Worm (Caenorhabditis elegans) whole organism, L4 larva: ENCODE measurements around the gene ZK470.2.
A peak's percentile ranks its signal among the peaks of the same experiment; 100 is the strongest.

Source experiments
- D1046.2 ChIP-seq: fragments of 200-800 bp; sonication (Bioruptor generic); IDR thresholded peaks from 2 replicates; pipeline ENCODE4 v1.3.6; 2022; ENCODE audit warnings: missing genetic modification characterization, missing compliant biosample characterization
- F26F4.8 ChIP-seq: fragments of 200-800 bp; sonication (Bioruptor generic); conservative IDR thresholded peaks from 2 replicates; pipeline ENCODE4 v1.3.6; 2022; ENCODE audit warnings: missing genetic modification characterization, missing compliant biosample characterization
- F37D6.2 ChIP-seq: sonication (generic microtip); optimal IDR thresholded peaks from 2 replicates; lab custom pipeline; 2016; ENCODE audit warnings: mild to moderate bottlenecking, missing genetic modification characterization, missing compliant biosample characterization
- T20F7.1 ChIP-seq: fragments of 200-800 bp; sonication (Bioruptor generic); optimal IDR thresholded peaks from 2 replicates; lab custom pipeline; 2018; ENCODE audit warnings: mild to moderate bottlenecking, missing genetic modification characterization, missing compliant biosample characterization
- Y5F2A.4 ChIP-seq: fragments of 200-800 bp; sonication (Bioruptor generic); optimal IDR thresholded peaks from 2 replicates; lab custom pipeline; 2018; ENCODE audit warnings: mild to moderate bottlenecking, missing genetic modification characterization, missing compliant biosample characterization
- Y75B8A.6 ChIP-seq: fragments of 200-800 bp; sonication (Bioruptor generic); IDR thresholded peaks from 2 replicates; pipeline ENCODE4 v1.3.6; 2022; ENCODE audit warnings: missing genetic modification reagents, missing genetic modification characterization, missing compliant biosample characterization
- ZK337.2 ChIP-seq: fragments of 200-800 bp; sonication (Bioruptor generic); IDR thresholded peaks from 2 replicates; pipeline ENCODE4 v1.3.6; 2022; ENCODE audit warnings: missing genetic modification reagents, missing genetic modification characterization, missing compliant biosample characterization
- aha-1 ChIP-seq: fragments of 150-350 bp; peaks from one replicate; lab custom pipeline; 2014; ENCODE audit warnings: missing biosample characterization, missing genetic modification characterization
- aly-2 ChIP-seq: sonication (generic microtip); optimal IDR thresholded peaks from 2 replicates; lab custom pipeline; 2018; ENCODE audit warnings: missing biosample characterization, missing genetic modification characterization
- arid-1 ChIP-seq: fragments of 200-800 bp; sonication (Bioruptor generic); conservative IDR thresholded peaks from 2 replicates; pipeline ENCODE4 v1.3.6; 2022; ENCODE audit warnings: missing genetic modification reagents, missing genetic modification characterization, missing compliant biosample characterization
- ceh-62 ChIP-seq: sonication (generic microtip); optimal IDR thresholded peaks from 2 replicates; lab custom pipeline; 2017; ENCODE audit warnings: missing biosample characterization, missing genetic modification characterization
- ceh-82 ChIP-seq: sonication (generic microtip); optimal IDR thresholded peaks from 2 replicates; lab custom pipeline; 2017; ENCODE audit warnings: missing biosample characterization, missing genetic modification characterization
- ctbp-1 ChIP-seq: fragments of 200-800 bp; sonication (Bioruptor generic); IDR thresholded peaks from 2 replicates; pipeline ENCODE4 v1.3.6; 2022; ENCODE audit warnings: missing genetic modification reagents, missing genetic modification characterization, missing compliant biosample characterization
- daf-12 ChIP-seq: fragments of 150-350 bp; optimal IDR thresholded peaks from 2 replicates; lab custom pipeline; 2014; ENCODE audit warnings: missing biosample characterization, missing genetic modification reagents, missing genetic modification characterization
- daf-16 ChIP-seq, 3 experiments: sonication (generic microtip); optimal IDR thresholded peaks; 2 replicates each; lab custom pipeline; 2016 to 2017; ENCODE audit warnings: missing genetic modification characterization in 3 of 3, missing genetic modification reagents in 3 of 3, mild to moderate bottlenecking in 2 of 3, missing compliant biosample characterization in 2 of 3, missing biosample characterization in 1 of 3, moderate library complexity in 1 of 3
- daf-8 ChIP-seq: fragments of 200-800 bp; sonication (Bioruptor generic); IDR thresholded peaks from 2 replicates; pipeline ENCODE4 v1.3.6; 2022; ENCODE audit warnings: missing genetic modification characterization, missing compliant biosample characterization
- dmd-9 ChIP-seq: fragments of 200-800 bp; sonication (Bioruptor generic); IDR thresholded peaks from 2 replicates; pipeline ENCODE4 v1.3.6; 2022; ENCODE audit warnings: missing genetic modification reagents, missing genetic modification characterization, missing compliant biosample characterization
- duxl-1 ChIP-seq: sonication (generic microtip); optimal IDR thresholded peaks from 2 replicates; lab custom pipeline; 2016; ENCODE audit warnings: mild to moderate bottlenecking, missing genetic modification characterization, moderate library complexity, missing compliant biosample characterization; ENCODE audit not compliant: poor library complexity
- egl-27 ChIP-seq: sonication (generic microtip); optimal IDR thresholded peaks from 3 replicates; lab custom pipeline; 2017; ENCODE audit warnings: missing biosample characterization, missing genetic modification reagents, missing genetic modification characterization
- egl-43 ChIP-seq: fragments of 200-800 bp; sonication (Bioruptor generic); IDR thresholded peaks from 2 replicates; pipeline ENCODE4 v1.3.6; 2022; ENCODE audit warnings: missing genetic modification reagents, missing genetic modification characterization, missing compliant biosample characterization
- gei-8 ChIP-seq: fragments of 200-800 bp; sonication (Bioruptor generic); optimal IDR thresholded peaks from 2 replicates; lab custom pipeline; 2018; ENCODE audit warnings: mild to moderate bottlenecking, missing genetic modification characterization, missing compliant biosample characterization
- hif-1 ChIP-seq, 2 experiments: sonication (generic microtip); optimal IDR thresholded peaks; 2 replicates each; lab custom pipeline; 2016 to 2017; ENCODE audit warnings: missing compliant biosample characterization in 2 of 2, missing genetic modification characterization in 2 of 2, missing genetic modification reagents in 2 of 2, missing genotype in 2 of 2, mild to moderate bottlenecking in 1 of 2
- hlh-11 ChIP-seq: fragments of 200-800 bp; sonication (Bioruptor generic); optimal IDR thresholded peaks from 2 replicates; lab custom pipeline; 2018; ENCODE audit warnings: mild to moderate bottlenecking, missing genetic modification characterization, missing compliant biosample characterization
- hlh-30 ChIP-seq: sonication (generic microtip); optimal IDR thresholded peaks from 2 replicates; lab custom pipeline; 2017; ENCODE audit warnings: antibody characterized with exemption, mild to moderate bottlenecking, missing genetic modification characterization, missing compliant biosample characterization; ENCODE audit not compliant: insufficient read depth
- jun-1 ChIP-seq: fragments of 150-350 bp; optimal IDR thresholded peaks from 2 replicates; lab custom pipeline; 2014; ENCODE audit warnings: missing biosample characterization, missing genetic modification reagents, missing genetic modification characterization
- lin-1 ChIP-seq: fragments of 200-800 bp; sonication (Bioruptor generic); IDR thresholded peaks from 2 replicates; pipeline ENCODE4 v1.3.6; 2022; ENCODE audit warnings: missing genetic modification reagents, missing genetic modification characterization, missing compliant biosample characterization
- lin-13 ChIP-seq: fragments of 150-350 bp; optimal IDR thresholded peaks from 2 replicates; lab custom pipeline; 2014; ENCODE audit warnings: missing biosample characterization, missing genetic modification reagents, missing genetic modification characterization
- lin-15B ChIP-seq: fragments of 150-350 bp; sonication (generic microtip); optimal IDR thresholded peaks from 3 replicates; lab custom pipeline; 2014; ENCODE audit warnings: missing biosample characterization, missing genetic modification characterization
- lsy-2 ChIP-seq, 2 experiments: fragments of 150-350 bp in 1 of 2; sonication (generic microtip) in 1 of 2; optimal IDR thresholded peaks; 2 replicates each; lab custom pipeline; 2014 to 2017; ENCODE audit warnings: missing biosample characterization in 2 of 2, missing genetic modification characterization in 2 of 2
- madf-9 ChIP-seq: fragments of 200-800 bp; sonication (Bioruptor generic); conservative IDR thresholded peaks from 2 replicates; pipeline ENCODE4 v1.3.6; 2022; ENCODE audit warnings: missing genetic modification reagents, missing genetic modification characterization, missing compliant biosample characterization
- mdl-1 ChIP-seq, 2 experiments: fragments of 150-350 bp in 1 of 2; sonication (generic microtip) in 1 of 2; optimal IDR thresholded peaks; 2 replicates each; lab custom pipeline; 2014 to 2017; ENCODE audit warnings: missing biosample characterization in 2 of 2, missing genetic modification characterization in 2 of 2
- mxl-2 ChIP-seq: fragments of 200-800 bp; sonication (Bioruptor generic); conservative IDR thresholded peaks from 2 replicates; pipeline ENCODE4 v1.3.6; 2022; ENCODE audit warnings: missing genetic modification reagents, missing genetic modification characterization, missing compliant biosample characterization
- mxl-3 ChIP-seq: fragments of 200-800 bp; sonication (Bioruptor generic); optimal IDR thresholded peaks from 2 replicates; lab custom pipeline; 2018; ENCODE audit warnings: mild to moderate bottlenecking, missing genetic modification characterization, missing compliant biosample characterization
- nhr-102 ChIP-seq: sonication (generic microtip); optimal IDR thresholded peaks from 2 replicates; lab custom pipeline; 2016; ENCODE audit warnings: mild to moderate bottlenecking, missing genetic modification characterization, moderate library complexity, missing compliant biosample characterization
- nhr-111 ChIP-seq: fragments of 200-800 bp; sonication (Bioruptor generic); optimal IDR thresholded peaks from 2 replicates; lab custom pipeline; 2018; ENCODE audit warnings: mild to moderate bottlenecking, missing genetic modification characterization, missing compliant biosample characterization
- nhr-25 ChIP-seq: sonication (generic microtip); optimal IDR thresholded peaks from 2 replicates; lab custom pipeline; 2017; ENCODE audit warnings: missing genetic modification characterization, mild to moderate bottlenecking, missing compliant biosample characterization, antibody characterized with exemption, moderate library complexity, borderline replicate concordance; ENCODE audit not compliant: insufficient read depth
- nhr-28 ChIP-seq: fragments of 150-350 bp; optimal IDR thresholded peaks from 2 replicates; lab custom pipeline; 2014; ENCODE audit warnings: missing biosample characterization, missing genetic modification characterization
- nhr-41 ChIP-seq: fragments of 200-800 bp; sonication (Bioruptor generic); IDR thresholded peaks from 2 replicates; pipeline ENCODE4 v1.3.6; 2022; ENCODE audit warnings: missing genetic modification reagents, missing genetic modification characterization, missing compliant biosample characterization
- nhr-6 ChIP-seq: fragments of 150-350 bp; optimal IDR thresholded peaks from 2 replicates; lab custom pipeline; 2014; ENCODE audit warnings: missing biosample characterization, missing genetic modification characterization
- pha-4 ChIP-seq, 2 experiments: fragments of 150-350 bp in 1 of 2; fragments of 200-800 bp in 1 of 2; sonication (Bioruptor generic) in 1 of 2; IDR thresholded peaks in 1 of 2; optimal IDR thresholded peaks in 1 of 2; 2 replicates each; pipeline versions ENCODE4 v1.3.6 to Lab custom; 2014 to 2022; ENCODE audit warnings: missing genetic modification characterization in 2 of 2, missing genetic modification reagents in 2 of 2, missing biosample characterization in 1 of 2, missing compliant biosample characterization in 1 of 2
- php-3 ChIP-seq: fragments of 200-800 bp; sonication (Bioruptor generic); IDR thresholded peaks from 2 replicates; pipeline ENCODE4 v1.3.6; 2022; ENCODE audit warnings: missing genetic modification reagents, missing genetic modification characterization, missing compliant biosample characterization
- set-16 ChIP-seq: fragments of 200-800 bp; sonication (Bioruptor generic); IDR thresholded peaks from 2 replicates; pipeline ENCODE4 v1.3.6; 2022; ENCODE audit warnings: missing genetic modification reagents, missing genetic modification characterization, missing compliant biosample characterization
- skn-1 ChIP-seq: fragments of 150-350 bp; optimal IDR thresholded peaks from 2 replicates; lab custom pipeline; 2014; ENCODE audit warnings: missing biosample characterization, missing genetic modification characterization
- snpc-4 ChIP-seq: fragments of 150-350 bp; optimal IDR thresholded peaks from 2 replicates; lab custom pipeline; 2014; ENCODE audit warnings: missing biosample characterization, missing genetic modification characterization
- unc-62 ChIP-seq, 3 experiments: fragments of 150-350 bp in 1 of 3; sonication (generic microtip); optimal IDR thresholded peaks in 2 of 3; peaks in 1 of 3; 1 replicate in 1 of 3; 2 replicates in 2 of 3; lab custom pipeline; 2014 to 2017; ENCODE audit warnings: missing biosample characterization in 3 of 3, missing genetic modification characterization in 3 of 3, missing genetic modification reagents in 3 of 3, missing genotype in 1 of 3
- zip-11 ChIP-seq: fragments of 200-800 bp; sonication (Bioruptor generic); IDR thresholded peaks from 2 replicates; pipeline ENCODE4 v1.3.6; 2022; ENCODE audit warnings: missing genetic modification characterization, missing compliant biosample characterization
- ztf-11 ChIP-seq: fragments of 150-350 bp; optimal IDR thresholded peaks from 2 replicates; lab custom pipeline; 2014; ENCODE audit warnings: missing biosample characterization, missing genetic modification characterization

The ZK470.2 gene

ce11 chrX:4190537-4191144 lies 55.7 kb downstream of the ZK470.2 start, which contains the start of gene vha-12:
vha-12 (plus strand) TSS chrX:4191094.
- TF ChIP-seq nhr-111 (no peak), D1046.2 (GFP tag; lab: Robert Waterston, UW) (no peak), gei-8 (GFP tag; lab: Kevin White, UChicago) (no peak), duxl-1 (no peak), daf-8 (GFP tag; lab: Robert Waterston, UW) (no peak), hlh-30 (tag; lab: Kevin White, UChicago) (peak; percentile 79), egl-43 (peak; percentile 87), F26F4.8 (GFP tag; lab: Robert Waterston, UW) (no peak), daf-16 (GFP tag; optimal IDR thresholded peaks at IDR 0.05; lab: Kevin White, UChicago) (peak in 1 of 2 experiments; percentile 23), daf-16 (tag; optimal IDR thresholded peaks at IDR 0.05; lab: Kevin White, UChicago) (peak; percentile 87), mdl-1 (tag; optimal IDR thresholded peaks at IDR 0.05; lab: Kevin White, UChicago) (peak; percentile 58 to 89), daf-12 (no peak), lin-15B (no peak), F37D6.2 (tag; lab: Kevin White, UChicago) (peak; percentile 61), lsy-2 (tag; optimal IDR thresholded peaks at IDR 0.05; lab: Kevin White, UChicago) (peak; percentile 65 to 89), pha-4 (GFP tag; IDR thresholded peaks at IDR 0.05; lab: Robert Waterston, UW) (peak; percentile 73), pha-4 (tag; optimal IDR thresholded peaks at IDR 0.05; lab: Kevin White, UChicago) (no peak), aha-1 (tag; lab: Kevin White, UChicago) (peak; percentile 99), nhr-6 (tag; lab: Kevin White, UChicago) (peak; percentile 85), mxl-3 (GFP tag; lab: Kevin White, UChicago) (peak; percentile 86), T20F7.1 (GFP tag; lab: Kevin White, UChicago) (peak; percentile 78), nhr-41 (GFP tag; lab: Robert Waterston, UW) (0 out of 2 replicates have a peak, but pooled peaks have one; percentile 51), mxl-2 (no peak), nhr-102 (no peak), hif-1 (tag; optimal IDR thresholded peaks at IDR 0.05; lab: Kevin White, UChicago) (peak in 1 of 2 experiments; percentile 88), aly-2 (tag; lab: Kevin White, UChicago) (no peak), ZK337.2 (GFP tag; lab: Robert Waterston, UW) (no peak), jun-1 (tag; lab: Kevin White, UChicago) (peak; percentile 80), lin-13 (GFP tag; lab: Kevin White, UChicago) (peak; percentile 73), lin-1 (GFP tag; lab: Robert Waterston, UW) (peak; percentile 68; the same call in 1 of the 2 replicates), hlh-11 (tag; lab: Kevin White, UChicago) (peak; percentile 96), ceh-62 (no peak), php-3 (GFP tag; lab: Robert Waterston, UW) (peak; percentile 73), madf-9 (0 out of 2 replicates have a peak, but pooled peaks have one; percentile 36), dmd-9 (GFP tag; lab: Robert Waterston, UW) (peak; percentile 55; the same call in 1 of the 2 replicates), ceh-82 (tag; lab: Kevin White, UChicago) (no peak), ctbp-1 (peak; percentile 65), nhr-25 (tag; lab: Kevin White, UChicago) (peak; percentile 67), snpc-4 (tag; lab: Kevin White, UChicago) (no peak), Y5F2A.4 (GFP tag; lab: Kevin White, UChicago) (no peak), nhr-28 (tag; lab: Kevin White, UChicago) (peak; percentile 94), egl-27 (tag; lab: Kevin White, UChicago) (no peak), set-16 (GFP tag; lab: Robert Waterston, UW) (peak; percentile 77), zip-11 (GFP tag; lab: Robert Waterston, UW) (no peak), arid-1 (GFP tag; lab: Robert Waterston, UW) (peak; percentile 55; the same call in 1 of the 2 replicates), unc-62 (GFP tag; optimal IDR thresholded peaks at IDR 0.05 in 1 of 2; lab: Kevin White, UChicago) (peak in 1 of 2 experiments; percentile 99), unc-62 (tag; optimal IDR thresholded peaks at IDR 0.05; lab: Kevin White, UChicago) (no peak), ztf-11 (tag; lab: Kevin White, UChicago) (no peak), Y75B8A.6 (GFP tag; lab: Robert Waterston, UW) (0 out of 2 replicates have a peak, but pooled peaks have one; percentile 27), skn-1 (tag; lab: Kevin White, UChicago) (no peak)
